Fruit fly (Drosophila melanogaster) whole organism, embryonic: ENCODE results near the gene Rpn10.

Experiments
- BEAF-32 ChIP-seq: fragments of 200-800 bp; sonication (Bioruptor generic); optimal IDR thresholded peaks from 3 replicates; lab custom pipeline; 2017; ENCODE audit warnings: missing biosample characterization, missing genetic modification characterization, mild to moderate bottlenecking, moderate library complexity, missing genetic modification reagents
- CG10274 ChIP-seq: fragments of 200-800 bp; sonication (Bioruptor generic); optimal IDR thresholded peaks from 3 replicates; lab custom pipeline; 2017; ENCODE audit warnings: missing biosample characterization, mild to moderate bottlenecking, missing genetic modification characterization
- CG12155 ChIP-seq: fragments of 200-800 bp; sonication (Bioruptor generic); optimal IDR thresholded peaks from 3 replicates; lab custom pipeline; 2016; ENCODE audit warnings: missing biosample characterization, missing genetic modification characterization
- CG12299 ChIP-seq: fragments of 200-800 bp; sonication (Bioruptor generic); optimal IDR thresholded peaks from 2 replicates; lab custom pipeline; 2018; ENCODE audit warnings: missing biosample characterization, mild to moderate bottlenecking, missing genetic modification characterization
- CG17186 ChIP-seq: fragments of 200-800 bp; sonication (Bioruptor generic); optimal IDR thresholded peaks from 3 replicates; lab custom pipeline; 2017; ENCODE audit warnings: missing biosample characterization, missing genetic modification reagents, missing genetic modification characterization
- CG17612 ChIP-seq: fragments of 200-800 bp; sonication (Bioruptor generic); IDR thresholded peaks from 2 replicates; pipeline ENCODE4 v1.3.6; 2022; ENCODE audit warnings: missing biosample characterization, missing genetic modification characterization
- CG17802 ChIP-seq: fragments of 200-800 bp; sonication (Bioruptor generic); optimal IDR thresholded peaks from 2 replicates; lab custom pipeline; 2018; ENCODE audit warnings: missing biosample characterization, mild to moderate bottlenecking, missing genetic modification characterization, moderate library complexity
- CG18619 ChIP-seq: fragments of 200-800 bp; sonication (Bioruptor generic); optimal IDR thresholded peaks from 3 replicates; lab custom pipeline; 2017; ENCODE audit warnings: missing biosample characterization, mild to moderate bottlenecking, missing genetic modification characterization
- CG30020 ChIP-seq: fragments of 200-800 bp; optimal IDR thresholded peaks from 2 replicates; lab custom pipeline; 2019; ENCODE audit warnings: missing biosample characterization, mild to moderate bottlenecking, missing genetic modification characterization, moderate library complexity
- CG3065 ChIP-seq: fragments of 200-800 bp; sonication (Bioruptor generic); optimal IDR thresholded peaks from 2 replicates; lab custom pipeline; 2016; ENCODE audit warnings: missing biosample characterization, missing genetic modification characterization
- CG31224 ChIP-seq: fragments of 200-800 bp; sonication (Bioruptor generic); IDR thresholded peaks from 2 replicates; pipeline ENCODE4 v1.3.6; 2022; ENCODE audit warnings: missing biosample characterization, missing genetic modification characterization
- CG3407 ChIP-seq: fragments of 200-800 bp; sonication (Bioruptor generic); optimal IDR thresholded peaks from 2 replicates; lab custom pipeline; 2018; ENCODE audit warnings: missing biosample characterization, mild to moderate bottlenecking, missing genetic modification characterization
- CG6254 ChIP-seq: fragments of 200-800 bp; sonication (Bioruptor generic); optimal IDR thresholded peaks from 3 replicates; lab custom pipeline; 2017; ENCODE audit warnings: mild to moderate bottlenecking, missing biosample characterization, missing genetic modification reagents, missing genetic modification characterization
- CG6689 ChIP-seq: fragments of 200-800 bp; sonication (Bioruptor generic); IDR thresholded peaks from 2 replicates; pipeline ENCODE4 v1.3.6; 2022; ENCODE audit warnings: missing biosample characterization, missing genetic modification characterization
- CG6854 ChIP-seq: fragments of 200-800 bp; sonication (Bioruptor generic); optimal IDR thresholded peaks from 3 replicates; lab custom pipeline; 2017; ENCODE audit warnings: missing biosample characterization, mild to moderate bottlenecking, missing genetic modification characterization
- CG7786 ChIP-seq: fragments of 200-800 bp; sonication (Bioruptor generic); optimal IDR thresholded peaks from 2 replicates; lab custom pipeline; 2016; ENCODE audit warnings: missing biosample characterization, missing genetic modification characterization
- CG8281 ChIP-seq: fragments of 200-800 bp; sonication (Bioruptor generic); optimal IDR thresholded peaks from 2 replicates; lab custom pipeline; 2018; ENCODE audit warnings: missing biosample characterization, mild to moderate bottlenecking, missing genetic modification characterization, moderate library complexity
- E2f2 ChIP-seq: fragments of 200-800 bp; sonication (Bioruptor generic); IDR thresholded peaks from 2 replicates; pipeline ENCODE4 v1.3.6; 2022; ENCODE audit warnings: missing biosample characterization, missing genetic modification characterization
- Ets97D ChIP-seq: fragments of 200-800 bp; sonication (Bioruptor generic); optimal IDR thresholded peaks from 3 replicates; lab custom pipeline; 2016; ENCODE audit warnings: missing biosample characterization, missing genetic modification characterization
- Fer3 ChIP-seq: fragments of 200-800 bp; sonication (Bioruptor generic); optimal IDR thresholded peaks from 2 replicates; lab custom pipeline; 2018; ENCODE audit warnings: missing biosample characterization, mild to moderate bottlenecking, missing genetic modification characterization, moderate library complexity
- GATAe ChIP-seq: fragments of 200-800 bp; sonication (Bioruptor generic); conservative IDR thresholded peaks from 2 replicates; pipeline ENCODE4 v1.3.6; 2022; ENCODE audit warnings: missing biosample characterization, missing genetic modification characterization
- HmgD ChIP-seq: fragments of 200-800 bp; sonication (Bioruptor generic); optimal IDR thresholded peaks from 3 replicates; lab custom pipeline; 2016; ENCODE audit warnings: missing biosample characterization, missing genetic modification characterization
- Hr39 ChIP-seq: fragments of >200 bp; optimal IDR thresholded peaks from 2 replicates; lab custom pipeline; 2017
- NC2β ChIP-seq: fragments of 200-800 bp; sonication (Bioruptor generic); optimal IDR thresholded peaks from 2 replicates; lab custom pipeline; 2016; ENCODE audit warnings: missing biosample characterization, missing genetic modification characterization
- Ptx1 ChIP-seq: fragments of 200-800 bp; sonication (Bioruptor generic); IDR thresholded peaks from 2 replicates; pipeline ENCODE4 v1.3.6; 2022; ENCODE audit warnings: missing biosample characterization, missing genetic modification characterization
- Sox100B ChIP-seq: fragments of 200-800 bp; sonication (Bioruptor generic); optimal IDR thresholded peaks from 3 replicates; lab custom pipeline; 2018; ENCODE audit warnings: missing biosample characterization, mild to moderate bottlenecking, missing genetic modification characterization
- Tbp ChIP-seq: fragments of >200 bp; optimal IDR thresholded peaks from 2 replicates; lab custom pipeline; 2018; ENCODE audit warnings: missing biosample characterization, missing genetic modification characterization
- Trl ChIP-seq, 3 experiments: fragments of >200 bp in 2 of 3; fragments of 200-800 bp in 1 of 3; sonication (Bioruptor generic) in 1 of 3; optimal IDR thresholded peaks; 2 replicates in 1 of 3; 3 replicates in 2 of 3; lab custom pipeline; 2016 to 2017; ENCODE audit warnings: missing biosample characterization in 1 of 3, missing genetic modification characterization in 1 of 3
- ase ChIP-seq: fragments of 200-800 bp; sonication (Bioruptor generic); IDR thresholded peaks from 3 replicates; pipeline ENCODE4 v1.3.6; 2022; ENCODE audit warnings: missing biosample characterization, missing genetic modification characterization
- az2 ChIP-seq: fragments of 200-800 bp; sonication (Bioruptor generic); optimal IDR thresholded peaks from 3 replicates; lab custom pipeline; 2016; ENCODE audit warnings: missing biosample characterization, missing genetic modification characterization
- bbx ChIP-seq: fragments of 200-800 bp; sonication (Bioruptor generic); IDR thresholded peaks from 2 replicates; pipeline ENCODE4 v1.3.6; 2022; ENCODE audit warnings: missing biosample characterization, missing genetic modification characterization; ENCODE audit not compliant: partially characterized antibody
- cad ChIP-seq: fragments of >200 bp; optimal IDR thresholded peaks from 2 replicates; lab custom pipeline; 2017; ENCODE audit warnings: missing biosample characterization, missing genetic modification characterization
- chn ChIP-seq: fragments of 200-800 bp; sonication (Bioruptor generic); optimal IDR thresholded peaks from 2 replicates; lab custom pipeline; 2016; ENCODE audit warnings: missing biosample characterization, missing genetic modification characterization
- dysf ChIP-seq: fragments of 200-800 bp; sonication (Bioruptor generic); IDR thresholded peaks from 3 replicates; pipeline ENCODE4 v1.3.6; 2022; ENCODE audit warnings: missing biosample characterization, missing genetic modification characterization
- esg ChIP-seq: fragments of 200-800 bp; sonication (Bioruptor generic); conservative IDR thresholded peaks from 2 replicates; pipeline ENCODE4 v1.3.6; 2022; ENCODE audit warnings: missing biosample characterization, missing genetic modification characterization
- exex ChIP-seq: fragments of 200-800 bp; sonication (Bioruptor generic); optimal IDR thresholded peaks from 4 replicates; lab custom pipeline; 2018; ENCODE audit warnings: missing biosample characterization, mild to moderate bottlenecking, missing genetic modification characterization, moderate library complexity
- fru ChIP-seq: fragments of >200 bp; optimal IDR thresholded peaks from 2 replicates; lab custom pipeline; 2017
- insv ChIP-seq, 2 experiments: fragments of 200-800 bp; sonication (Bioruptor generic); optimal IDR thresholded peaks; 3 replicates each; lab custom pipeline; 2016 to 2018; ENCODE audit warnings: missing biosample characterization in 2 of 2, missing genetic modification characterization in 2 of 2
- inv ChIP-seq: fragments of 200-800 bp; sonication (Bioruptor generic); IDR thresholded peaks from 2 replicates; pipeline ENCODE4 v1.3.6; 2022; ENCODE audit warnings: missing biosample characterization, missing genetic modification characterization; ENCODE audit not compliant: partially characterized antibody
- jigr1 ChIP-seq: fragments of 200-800 bp; sonication (Bioruptor generic); IDR thresholded peaks from 3 replicates; pipeline ENCODE4 v1.3.6; 2022; ENCODE audit warnings: missing biosample characterization, missing genetic modification characterization
- kay ChIP-seq: fragments of 200-800 bp; sonication (Bioruptor generic); optimal IDR thresholded peaks from 2 replicates; lab custom pipeline; 2016; ENCODE audit warnings: missing biosample characterization, missing genetic modification characterization
- mam ChIP-seq: fragments of 200-800 bp; sonication (Bioruptor generic); optimal IDR thresholded peaks from 3 replicates; lab custom pipeline; 2016; ENCODE audit warnings: missing biosample characterization, missing genetic modification characterization
- oc ChIP-seq: fragments of 200-800 bp; sonication (Bioruptor generic); optimal IDR thresholded peaks from 2 replicates; lab custom pipeline; 2018; ENCODE audit warnings: missing biosample characterization, mild to moderate bottlenecking, missing genetic modification characterization, moderate library complexity
- pb ChIP-seq: fragments of 200-800 bp; sonication (Bioruptor generic); optimal IDR thresholded peaks from 3 replicates; lab custom pipeline; 2016; ENCODE audit warnings: missing biosample characterization, missing genetic modification characterization
- phol ChIP-seq: fragments of 200-800 bp; sonication (Bioruptor generic); optimal IDR thresholded peaks from 3 replicates; lab custom pipeline; 2018; ENCODE audit warnings: missing biosample characterization, mild to moderate bottlenecking, missing genetic modification characterization, moderate library complexity
- pros ChIP-seq: fragments of 200-800 bp; sonication (Bioruptor generic); optimal IDR thresholded peaks from 3 replicates; lab custom pipeline; 2019; ENCODE audit warnings: missing biosample characterization, mild to moderate bottlenecking, missing genetic modification characterization, moderate library complexity
- salm ChIP-seq: fragments of 200-800 bp; sonication (Bioruptor generic); optimal IDR thresholded peaks from 2 replicates; lab custom pipeline; 2018; ENCODE audit warnings: missing biosample characterization, mild to moderate bottlenecking, missing genetic modification characterization
- sima ChIP-seq: fragments of 200-800 bp; sonication (Bioruptor generic); optimal IDR thresholded peaks from 2 replicates; lab custom pipeline; 2016; ENCODE audit warnings: missing biosample characterization, missing genetic modification characterization
- trh ChIP-seq: fragments of 200-800 bp; sonication (Bioruptor generic); optimal IDR thresholded peaks from 2 replicates; lab custom pipeline; 2016; ENCODE audit warnings: missing biosample characterization, missing genetic modification characterization
- wdn ChIP-seq: fragments of 200-800 bp; sonication (Bioruptor generic); IDR thresholded peaks from 2 replicates; pipeline ENCODE4 v1.3.6; 2022; ENCODE audit warnings: missing biosample characterization, missing genetic modification characterization
- wek ChIP-seq: fragments of 200-800 bp; sonication (Bioruptor generic); optimal IDR thresholded peaks from 3 replicates; lab custom pipeline; 2018; ENCODE audit warnings: missing biosample characterization, mild to moderate bottlenecking, missing genetic modification characterization, moderate library complexity

Gene Rpn10

dm6 chr3L:21509488-21510122, 27.2 kb upstream of the Rpn10 start (continued):
- TF ChIP-seq trh (no peak), CG12155 (GFP tag; lab: Kevin White, UChicago) (peak; percentile 16), ase (no peak), CG30020 (tag; lab: Kevin White, UChicago) (no peak), wdn (GFP tag; lab: Robert Waterston, UW) (no peak), chn (GFP tag; lab: Kevin White, UChicago) (peak; percentile 10), Sox100B (GFP tag; lab: Kevin White, UChicago) (peak; percentile 30), dysf (GFP tag; lab: Robert Waterston, UW) (peak; percentile 56; the same call in 1 of the 3 replicates), CG3407 (GFP tag; lab: Kevin White, UChicago) (peak; percentile 22), mam (GFP tag; lab: Kevin White, UChicago) (peak; percentile 54), Trl (optimal IDR thresholded peaks at IDR 0.05; lab: Kevin White, UChicago) (peak; percentile 63 to 74), Trl (GFP tag; optimal IDR thresholded peaks at IDR 0.05; lab: Kevin White, UChicago) (peak; percentile 14), CG18619 (GFP tag; lab: Kevin White, UChicago) (no peak), CG12299 (no peak), phol (tag; lab: Kevin White, UChicago) (peak; percentile 39), Fer3 (tag; lab: Kevin White, UChicago) (peak; percentile 9), pb (GFP tag; lab: Kevin White, UChicago) (peak; percentile 17), CG17186 (GFP tag; lab: Kevin White, UChicago) (no peak), CG6689 (0 out of 2 replicates have a peak, but pooled peaks have one; percentile 9), Hr39 (lab: Kevin White, UChicago) (no peak), az2 (GFP tag; lab: Kevin White, UChicago) (peak; percentile 23), salm (no peak), CG17802 (tag; lab: Kevin White, UChicago) (no peak), HmgD (no peak), esg (GFP tag; lab: Robert Waterston, UW) (no peak), GATAe (no peak), Ets97D (GFP tag; lab: Kevin White, UChicago) (no peak), CG8281 (no peak), CG31224 (GFP tag; lab: Robert Waterston, UW) (no peak), oc (no peak), bbx (GFP tag; lab: Robert Waterston, UW) (no peak; the same call in 1 of the 2 replicates), CG10274 (GFP tag; lab: Kevin White, UChicago) (no peak), CG6254 (GFP tag; lab: Kevin White, UChicago) (peak; percentile 37), exex (tag; lab: Kevin White, UChicago) (peak; percentile 82), kay (GFP tag; lab: Kevin White, UChicago) (no peak), NC2β (GFP tag; lab: Kevin White, UChicago) (peak; percentile 6), CG6854 (no peak), CG3065 (GFP tag; lab: Kevin White, UChicago) (no peak), sima (GFP tag; lab: Kevin White, UChicago) (no peak), BEAF-32 (GFP tag; lab: Kevin White, UChicago) (no peak), insv (GFP tag; optimal IDR thresholded peaks at IDR 0.05; lab: Kevin White, UChicago) (no peak), E2f2 (GFP tag; lab: Robert Waterston, UW) (peak; percentile 24; the same call in 1 of the 2 replicates), CG17612 (no peak), CG7786 (GFP tag; lab: Kevin White, UChicago) (no peak), Ptx1 (GFP tag; lab: Robert Waterston, UW) (peak; percentile 28; the same call in 1 of the 2 replicates), cad (GFP tag; lab: Kevin White, UChicago) (no peak), wek (GFP tag; lab: Kevin White, UChicago) (no peak), inv (no peak), Tbp (GFP tag; lab: Kevin White, UChicago) (no peak), pros (no peak), fru (no peak), jigr1 (GFP tag; lab: Robert Waterston, UW) (no peak)
